Fruit fly (Drosophila melanogaster): ENCODE results near the gene mtDNA-helicase.
A peak's percentile ranks its signal among the peaks of the same experiment; 100 is the strongest.

The mtDNA-helicase gene

dm6 chr2L:9894871-9895364 lies 1.7 kb upstream of the mtDNA-helicase start, which contains the start of gene Bka (continued):
- TF ChIP-seq sim (GFP tag; IDR thresholded peaks at IDR 0.05) (no peak), kay (GFP tag; optimal IDR thresholded peaks at IDR 0.05) (no peak), CG15073 (GFP tag; optimal IDR thresholded peaks at IDR 0.05) (no peak), Poxn (GFP tag; IDR thresholded peaks at IDR 0.05) (no peak), vfl (GFP tag; optimal IDR thresholded peaks at IDR 0.05) (no peak), gro (GFP tag; optimal IDR thresholded peaks at IDR 0.05) (no peak), MTF-1 (GFP tag; optimal IDR thresholded peaks at IDR 0.05; ENCODE audit: borderline replicate concordance) (peak; percentile 51), CG17361 (GFP tag; IDR thresholded peaks at IDR 0.05) (peak; percentile 66; the same call in 2 of the 3 replicates)

- TF ChIP-seq en (GFP tag; optimal IDR thresholded peaks at IDR 0.05) (no peak), bigmax (GFP tag; optimal IDR thresholded peaks at IDR 0.05) (peak; percentile 91), Ets65A (GFP tag) (peak; percentile 70), CG16779 (GFP tag; IDR thresholded peaks at IDR 0.05) (0 out of 2 replicates have a peak, but pooled peaks have one; percentile 22)
These were observed 947 bp upstream of the mtDNA-helicase start for dm6 chr2L:9894193-9894592.

dm6 chr2L:9890576-9890975 lies 2.7 kb downstream of the mtDNA-helicase start, which contains the start of the genes CG34183 and CG4537:
CG34183 (minus strand) TSS chr2L:9890772.
CG4537 (plus strand) TSS chr2L:9890885.
- peak; percentile 89 for TF ChIP-seq sna (GFP tag; IDR thresholded peaks at IDR 0.05; ENCODE audit: partially characterized antibody)
- TF ChIP-seq HmgZ (tag; optimal IDR thresholded peaks at IDR 0.05) = peak; percentile 43
- TF ChIP-seq Bgb (GFP tag; IDR thresholded peaks at IDR 0.05; ENCODE audit: partially characterized antibody) = peak; percentile 92
- no peak for TF ChIP-seq gcm2 (GFP tag; optimal IDR thresholded peaks at IDR 0.05)
- TF ChIP-seq CG1603 (tag; optimal IDR thresholded peaks at IDR 0.05) = peak; percentile 44
- no peak for TF ChIP-seq CG17361 (GFP tag; IDR thresholded peaks at IDR 0.05)
- no peak for TF ChIP-seq H2.0 (GFP tag; IDR thresholded peaks at IDR 0.05)
- peak; percentile 89 for TF ChIP-seq CG16813 (GFP tag; IDR thresholded peaks at IDR 0.05; ENCODE audit: partially characterized antibody)
- TF ChIP-seq CG10462 (GFP tag; optimal IDR thresholded peaks at IDR 0.05) = no peak
- TF ChIP-seq Doc3 (GFP tag; IDR thresholded peaks at IDR 0.05; ENCODE audit: partially characterized antibody) = peak; percentile 90
- TF ChIP-seq YL-1 (GFP tag; optimal IDR thresholded peaks at IDR 0.05) = peak; percentile 67
- TF ChIP-seq Mrtf (GFP tag; IDR thresholded peaks at IDR 0.05) = no peak
- TF ChIP-seq sd (tag; optimal IDR thresholded peaks at IDR 0.05) = peak; percentile 82
- peak; percentile 93 for TF ChIP-seq zen2 (GFP tag; IDR thresholded peaks at IDR 0.05; ENCODE audit: partially characterized antibody)
- peak; percentile 40 for TF ChIP-seq CG13624 (GFP tag; optimal IDR thresholded peaks at IDR 0.05)
- no peak for TF ChIP-seq grn (GFP tag; optimal IDR thresholded peaks at IDR 0.05)
- peak; percentile 44 for TF ChIP-seq trem (tag; optimal IDR thresholded peaks at IDR 0.05)
- peak; percentile 74 for TF ChIP-seq MESR4 (GFP tag; optimal IDR thresholded peaks at IDR 0.05)
- TF ChIP-seq hb (GFP tag; IDR thresholded peaks at IDR 0.05; ENCODE audit: partially characterized antibody) = peak; percentile 78; the same call in 2 of the 3 replicates
- no peak for TF ChIP-seq tgo (GFP tag; IDR thresholded peaks at IDR 0.05)
- peak; percentile 81 for TF ChIP-seq tna (GFP tag; IDR thresholded peaks at IDR 0.05; ENCODE audit: partially characterized antibody)
- peak; percentile 73 for TF ChIP-seq ato (GFP tag; IDR thresholded peaks at IDR 0.05; ENCODE audit: partially characterized antibody)
- peak; percentile 60; the same call in 2 of the 3 replicates for TF ChIP-seq mld (GFP tag; IDR thresholded peaks at IDR 0.05; ENCODE audit: partially characterized antibody)
- peak; percentile 39; the same call in 1 of the 2 replicates for TF ChIP-seq Rfx (GFP tag; IDR thresholded peaks at IDR 0.05)
- peak; percentile 25 for TF ChIP-seq CG10267 (tag; optimal IDR thresholded peaks at IDR 0.05)
- peak; percentile 49 for TF ChIP-seq phol (tag; optimal IDR thresholded peaks at IDR 0.05)
- TF ChIP-seq CG7963 (GFP tag; IDR thresholded peaks at IDR 0.05; ENCODE audit: partially characterized antibody) = peak; percentile 89
- TF ChIP-seq E2f2 (GFP tag; IDR thresholded peaks at IDR 0.05) = peak; percentile 68
- TF ChIP-seq Opbp (GFP tag; IDR thresholded peaks at IDR 0.05; ENCODE audit: partially characterized antibody) = peak; percentile 91
- TF ChIP-seq CG3838 (GFP tag; optimal IDR thresholded peaks at IDR 0.05) = no peak
- TF ChIP-seq unc-4 (GFP tag; IDR thresholded peaks at IDR 0.05; ENCODE audit: partially characterized antibody) = peak; percentile 92
- peak; percentile 64 for TF ChIP-seq CG12659 (GFP tag; optimal IDR thresholded peaks at IDR 0.05)
- peak; percentile 33; the same call in 1 of the 2 replicates for TF ChIP-seq CG9932 (GFP tag; IDR thresholded peaks at IDR 0.05)
- peak; percentile 56 for TF ChIP-seq vvl (GFP tag; IDR thresholded peaks at IDR 0.05)
- peak; percentile 93 for TF ChIP-seq CG42726 (GFP tag; IDR thresholded peaks at IDR 0.05; ENCODE audit: partially characterized antibody)

Measured in whole organism, embryonic.